Fruit fly (Drosophila melanogaster) whole organism, embryonic: ENCODE data around the gene CG3634.

Experiments used
- ATbp ChIP-seq: fragments of 200-800 bp; sonication (Bioruptor generic); optimal IDR thresholded peaks from 2 replicates; lab custom pipeline; 2017; ENCODE audit warnings: missing biosample characterization, mild to moderate bottlenecking, missing genetic modification characterization, missing genetic modification reagents
- Ada2b ChIP-seq: fragments of 200-800 bp; sonication (Bioruptor generic); IDR thresholded peaks from 2 replicates; pipeline ENCODE4 v1.3.6; 2022; ENCODE audit warnings: missing biosample characterization, missing genetic modification characterization
- BEAF-32 ChIP-seq: fragments of 200-800 bp; sonication (Bioruptor generic); optimal IDR thresholded peaks from 3 replicates; lab custom pipeline; 2017; ENCODE audit warnings: missing biosample characterization, missing genetic modification characterization, mild to moderate bottlenecking, moderate library complexity, missing genetic modification reagents
- CG10321 ChIP-seq: fragments of 200-800 bp; sonication (Bioruptor generic); IDR thresholded peaks from 2 replicates; pipeline ENCODE4 v1.3.6; 2022; ENCODE audit warnings: missing biosample characterization, missing genetic modification characterization
- CG10979 ChIP-seq: fragments of 200-800 bp; sonication (Bioruptor generic); optimal IDR thresholded peaks from 2 replicates; lab custom pipeline; 2018; ENCODE audit warnings: missing biosample characterization, mild to moderate bottlenecking, missing genetic modification characterization, moderate library complexity
- CG12236 ChIP-seq: fragments of 200-800 bp; sonication (Bioruptor generic); optimal IDR thresholded peaks from 2 replicates; lab custom pipeline; 2016; ENCODE audit warnings: missing biosample characterization, missing genetic modification characterization
- CG13287 ChIP-seq: fragments of 200-800 bp; sonication (Bioruptor generic); IDR thresholded peaks from 2 replicates; pipeline ENCODE4 v1.3.6; 2022; ENCODE audit warnings: missing biosample characterization, missing genetic modification characterization; ENCODE audit not compliant: partially characterized antibody
- CG15514 ChIP-seq: fragments of 200-800 bp; sonication (Bioruptor generic); optimal IDR thresholded peaks from 3 replicates; lab custom pipeline; 2017; ENCODE audit warnings: missing biosample characterization, missing genetic modification characterization, mild to moderate bottlenecking, moderate library complexity, missing genetic modification reagents
- CG1602 ChIP-seq: fragments of 200-800 bp; sonication (Bioruptor generic); optimal IDR thresholded peaks from 3 replicates; lab custom pipeline; 2016; ENCODE audit warnings: missing biosample characterization, missing genetic modification characterization
- CG16779 ChIP-seq: fragments of 200-800 bp; sonication (Bioruptor generic); IDR thresholded peaks from 2 replicates; pipeline ENCODE4 v1.3.6; 2022; ENCODE audit warnings: missing biosample characterization, missing genetic modification characterization
- CG17186 ChIP-seq: fragments of 200-800 bp; sonication (Bioruptor generic); optimal IDR thresholded peaks from 3 replicates; lab custom pipeline; 2017; ENCODE audit warnings: missing biosample characterization, missing genetic modification reagents, missing genetic modification characterization
- CG17912 ChIP-seq: fragments of 200-800 bp; sonication (Bioruptor generic); optimal IDR thresholded peaks from 2 replicates; lab custom pipeline; 2018; ENCODE audit warnings: missing biosample characterization, mild to moderate bottlenecking, missing genetic modification characterization
- CG18476 ChIP-seq: fragments of 200-800 bp; sonication (Bioruptor generic); optimal IDR thresholded peaks from 2 replicates; lab custom pipeline; 2016; ENCODE audit warnings: missing biosample characterization, mild to moderate bottlenecking, missing genetic modification characterization
- CG31441 ChIP-seq: fragments of 200-800 bp; sonication (Bioruptor generic); IDR thresholded peaks from 2 replicates; pipeline ENCODE4 v1.3.6; 2022; ENCODE audit warnings: missing biosample characterization, missing genetic modification characterization
- CG6683 ChIP-seq: fragments of 200-800 bp; sonication (Bioruptor generic); optimal IDR thresholded peaks from 2 replicates; lab custom pipeline; 2017; ENCODE audit warnings: missing biosample characterization, mild to moderate bottlenecking, missing genetic modification characterization, missing genetic modification reagents
- CG7963 ChIP-seq: fragments of 200-800 bp; sonication (Bioruptor generic); IDR thresholded peaks from 3 replicates; pipeline ENCODE4 v1.3.6; 2022; ENCODE audit warnings: missing biosample characterization, missing genetic modification characterization; ENCODE audit not compliant: partially characterized antibody
- CG8478 ChIP-seq: fragments of >200 bp; optimal IDR thresholded peaks from 2 replicates; lab custom pipeline; 2018
- CG8944 ChIP-seq: fragments of 200-800 bp; sonication (Bioruptor generic); optimal IDR thresholded peaks from 3 replicates; lab custom pipeline; 2016; ENCODE audit warnings: missing biosample characterization, missing genetic modification characterization
- CHES-1-like ChIP-seq: fragments of 200-800 bp; sonication (Bioruptor generic); optimal IDR thresholded peaks from 2 replicates; lab custom pipeline; 2016; ENCODE audit warnings: missing biosample characterization, missing genetic modification characterization
- D ChIP-seq, 2 experiments: fragments of 200-800 bp in 1 of 2; fragments of >200 bp in 1 of 2; sonication (Bioruptor generic) in 1 of 2; optimal IDR thresholded peaks; 2 replicates in 1 of 2; 3 replicates in 1 of 2; lab custom pipeline; 2017; ENCODE audit warnings: mild to moderate bottlenecking in 1 of 2, missing biosample characterization in 1 of 2, missing genetic modification characterization in 1 of 2, missing genetic modification reagents in 1 of 2
- D19B ChIP-seq: fragments of 200-800 bp; sonication (Bioruptor generic); optimal IDR thresholded peaks from 2 replicates; lab custom pipeline; 2017; ENCODE audit warnings: missing biosample characterization, mild to moderate bottlenecking, missing genetic modification characterization
- Dad ChIP-seq: fragments of 200-800 bp; sonication (Bioruptor generic); optimal IDR thresholded peaks from 3 replicates; lab custom pipeline; 2016; ENCODE audit warnings: missing biosample characterization, missing genetic modification characterization
- Dek ChIP-seq: fragments of 200-800 bp; sonication (Bioruptor generic); optimal IDR thresholded peaks from 3 replicates; lab custom pipeline; 2019; ENCODE audit warnings: missing biosample characterization, mild to moderate bottlenecking, missing genetic modification characterization, moderate library complexity
- Dp ChIP-seq: fragments of 200-800 bp; sonication (Bioruptor generic); optimal IDR thresholded peaks from 2 replicates; lab custom pipeline; 2018; ENCODE audit warnings: missing biosample characterization, mild to moderate bottlenecking, missing genetic modification characterization, moderate library complexity
- Elba2 ChIP-seq: fragments of 200-800 bp; sonication (Bioruptor generic); optimal IDR thresholded peaks from 3 replicates; lab custom pipeline; 2016; ENCODE audit warnings: missing biosample characterization, missing genetic modification characterization
- Fer1 ChIP-seq: fragments of 200-800 bp; sonication (Bioruptor generic); optimal IDR thresholded peaks from 2 replicates; lab custom pipeline; 2017; ENCODE audit warnings: missing biosample characterization, mild to moderate bottlenecking, missing genetic modification characterization
- HLH4C ChIP-seq: fragments of 200-800 bp; sonication (Bioruptor generic); IDR thresholded peaks from 3 replicates; pipeline ENCODE4 v1.3.6; 2022; ENCODE audit warnings: missing biosample characterization, missing genetic modification characterization; ENCODE audit not compliant: partially characterized antibody
- Hmx ChIP-seq: fragments of 200-800 bp; sonication (Bioruptor generic); optimal IDR thresholded peaks from 2 replicates; lab custom pipeline; 2016; ENCODE audit warnings: missing biosample characterization, missing genetic modification characterization
- Hsf ChIP-seq: fragments of 200-800 bp; sonication (Bioruptor generic); optimal IDR thresholded peaks from 3 replicates; lab custom pipeline; 2016; ENCODE audit warnings: missing biosample characterization, missing genetic modification characterization
- MTF-1 ChIP-seq: fragments of 200-800 bp; sonication (Bioruptor generic); optimal IDR thresholded peaks from 2 replicates; lab custom pipeline; 2018; ENCODE audit warnings: missing biosample characterization, mild to moderate bottlenecking, missing genetic modification characterization, borderline replicate concordance
- Neu2 ChIP-seq: fragments of 200-800 bp; sonication (Bioruptor generic); optimal IDR thresholded peaks from 3 replicates; lab custom pipeline; 2016; ENCODE audit warnings: missing biosample characterization, missing genetic modification characterization, borderline replicate concordance
- Stat92E ChIP-seq, 3 experiments: fragments of >200 bp in 2 of 3; fragments of 200-800 bp in 1 of 3; sonication (Bioruptor generic) in 1 of 3; optimal IDR thresholded peaks; 2 replicates each; lab custom pipeline; 2017 to 2019; ENCODE audit warnings: missing biosample characterization in 3 of 3, missing genetic modification characterization in 3 of 3, mild to moderate bottlenecking in 1 of 3, moderate library complexity in 1 of 3
- disco-r ChIP-seq: fragments of 200-800 bp; sonication (Bioruptor generic); optimal IDR thresholded peaks from 2 replicates; lab custom pipeline; 2016; ENCODE audit warnings: missing biosample characterization, missing genetic modification characterization
- ftz-f1 ChIP-seq: fragments of 200-800 bp; sonication (Bioruptor generic); optimal IDR thresholded peaks from 2 replicates; lab custom pipeline; 2016; ENCODE audit warnings: missing biosample characterization, missing genetic modification characterization
- grn ChIP-seq: fragments of 200-800 bp; sonication (Bioruptor generic); optimal IDR thresholded peaks from 3 replicates; lab custom pipeline; 2017; ENCODE audit warnings: missing biosample characterization, missing genetic modification characterization
- gsb-n ChIP-seq: fragments of 200-800 bp; sonication (Bioruptor generic); optimal IDR thresholded peaks from 3 replicates; lab custom pipeline; 2018; ENCODE audit warnings: missing biosample characterization, mild to moderate bottlenecking, missing genetic modification characterization
- knrl ChIP-seq: fragments of 200-800 bp; sonication (Bioruptor generic); IDR thresholded peaks from 3 replicates; pipeline ENCODE4 v1.3.6; 2022; ENCODE audit warnings: missing biosample characterization, missing genetic modification characterization; ENCODE audit not compliant: partially characterized antibody
- luna ChIP-seq: fragments of 200-800 bp; sonication (Bioruptor generic); optimal IDR thresholded peaks from 2 replicates; lab custom pipeline; 2016; ENCODE audit warnings: missing biosample characterization, missing genetic modification characterization
- mam ChIP-seq: fragments of 200-800 bp; sonication (Bioruptor generic); optimal IDR thresholded peaks from 3 replicates; lab custom pipeline; 2016; ENCODE audit warnings: missing biosample characterization, missing genetic modification characterization
- peb ChIP-seq: fragments of 200-800 bp; sonication (Bioruptor generic); IDR thresholded peaks from 2 replicates; pipeline ENCODE4 v1.3.6; 2022; ENCODE audit warnings: missing biosample characterization, missing genetic modification characterization
- psq ChIP-seq: fragments of 200-800 bp; sonication (Bioruptor generic); optimal IDR thresholded peaks from 2 replicates; lab custom pipeline; 2017; ENCODE audit warnings: missing biosample characterization, missing genetic modification characterization
- ro ChIP-seq: fragments of 200-800 bp; sonication (Bioruptor generic); IDR thresholded peaks from 2 replicates; pipeline ENCODE4 v1.3.6; 2022; ENCODE audit warnings: missing biosample characterization, missing genetic modification characterization
- scrt ChIP-seq: fragments of 200-800 bp; sonication (Bioruptor generic); optimal IDR thresholded peaks from 2 replicates; lab custom pipeline; 2018; ENCODE audit warnings: missing biosample characterization, mild to moderate bottlenecking, missing genetic modification characterization, moderate library complexity
- slp2 ChIP-seq: fragments of 200-800 bp; sonication (Bioruptor generic); optimal IDR thresholded peaks from 2 replicates; lab custom pipeline; 2016; ENCODE audit warnings: missing biosample characterization, missing genetic modification characterization
- usp ChIP-seq: fragments of >200 bp; optimal IDR thresholded peaks from 2 replicates; lab custom pipeline; 2017; ENCODE audit warnings: missing biosample characterization, missing genetic modification characterization
- wor ChIP-seq: fragments of 200-800 bp; sonication (Bioruptor generic); IDR thresholded peaks from 2 replicates; pipeline ENCODE4 v1.3.6; 2022; ENCODE audit warnings: missing biosample characterization, missing genetic modification characterization
- zen2 ChIP-seq: fragments of 200-800 bp; sonication (Bioruptor generic); IDR thresholded peaks from 3 replicates; pipeline ENCODE4 v1.3.6; 2022; ENCODE audit warnings: missing biosample characterization, missing genetic modification characterization; ENCODE audit not compliant: partially characterized antibody
- zfh2 ChIP-seq: fragments of 200-800 bp; sonication (Bioruptor generic); optimal IDR thresholded peaks from 2 replicates; lab custom pipeline; 2016; ENCODE audit warnings: missing biosample characterization, missing genetic modification characterization

CG3634 gene

dm6 chr3L:20778224-20779063 lies 30.6 kb downstream of the CG3634 start, which contains the start of the genes Pex16 and Pex14 (continued):
- TF ChIP-seq zfh2 (GFP tag; lab: Kevin White, UChicago) (peak; percentile 85), HLH4C (GFP tag; lab: Robert Waterston, UW) (no peak), wor (GFP tag; lab: Robert Waterston, UW) (no peak), Dp (GFP tag; lab: Kevin White, UChicago) (peak; percentile 30), scrt (GFP tag; lab: Kevin White, UChicago) (no peak), CG16779 (GFP tag; lab: Robert Waterston, UW) (no peak), ATbp (GFP tag; lab: Kevin White, UChicago) (no peak), MTF-1 (no peak), disco-r (GFP tag; lab: Kevin White, UChicago) (peak; percentile 48), CG31441 (no peak; the same call in 1 of the 2 replicates), Stat92E (GFP tag; optimal IDR thresholded peaks at IDR 0.05; lab: Kevin White, UChicago) (no peak), CG8944 (peak; percentile 84), CG18476 (GFP tag; lab: Kevin White, UChicago) (peak; percentile 51), CG8478 (lab: Kevin White, UChicago) (no peak), mam (GFP tag; lab: Kevin White, UChicago) (peak; percentile 87), Fer1 (GFP tag; lab: Kevin White, UChicago) (peak; percentile 15), Hmx (GFP tag; lab: Kevin White, UChicago) (no peak), D19B (GFP tag; lab: Kevin White, UChicago) (peak; percentile 53), D (optimal IDR thresholded peaks at IDR 0.05; lab: Kevin White, UChicago) (no peak), D (GFP tag; optimal IDR thresholded peaks at IDR 0.05; lab: Kevin White, UChicago) (peak; percentile 31), Elba2 (GFP tag; lab: Kevin White, UChicago) (no peak), gsb-n (tag; lab: Kevin White, UChicago) (no peak), CG17186 (GFP tag; lab: Kevin White, UChicago) (peak; percentile 36), CG10979 (peak; percentile 39), CG10321 (no peak), knrl (GFP tag; lab: Robert Waterston, UW) (no peak), CG15514 (GFP tag; lab: Kevin White, UChicago) (peak; percentile 49), BEAF-32 (GFP tag; lab: Kevin White, UChicago) (peak; percentile 37), slp2 (GFP tag; lab: Kevin White, UChicago) (peak; percentile 57), Ada2b (GFP tag; lab: Robert Waterston, UW) (peak; percentile 72), CHES-1-like (peak; percentile 60), CG13287 (GFP tag; lab: Robert Waterston, UW) (no peak), CG7963 (GFP tag; lab: Robert Waterston, UW) (no peak), CG1602 (peak; percentile 77), psq (GFP tag; lab: Kevin White, UChicago) (peak; percentile 32), usp (GFP tag; lab: Kevin White, UChicago) (no peak), ro (no peak), ftz-f1 (no peak), CG12236 (peak; percentile 35), CG17912 (peak; percentile 25), Dad (GFP tag; lab: Kevin White, UChicago) (peak; percentile 65), Neu2 (GFP tag; lab: Kevin White, UChicago) (no peak), luna (GFP tag; lab: Kevin White, UChicago) (peak; percentile 43), CG6683 (no peak), Dek (tag; lab: Kevin White, UChicago) (no peak), grn (no peak), zen2 (GFP tag; lab: Robert Waterston, UW) (no peak), Hsf (GFP tag; lab: Kevin White, UChicago) (peak; percentile 82), peb (GFP tag; lab: Robert Waterston, UW) (peak; percentile 24; the same call in 1 of the 2 replicates)
